Fruit fly (Drosophila melanogaster): Measurements from ENCODE around the gene CG10859.

The CG10859 gene

DNA sequence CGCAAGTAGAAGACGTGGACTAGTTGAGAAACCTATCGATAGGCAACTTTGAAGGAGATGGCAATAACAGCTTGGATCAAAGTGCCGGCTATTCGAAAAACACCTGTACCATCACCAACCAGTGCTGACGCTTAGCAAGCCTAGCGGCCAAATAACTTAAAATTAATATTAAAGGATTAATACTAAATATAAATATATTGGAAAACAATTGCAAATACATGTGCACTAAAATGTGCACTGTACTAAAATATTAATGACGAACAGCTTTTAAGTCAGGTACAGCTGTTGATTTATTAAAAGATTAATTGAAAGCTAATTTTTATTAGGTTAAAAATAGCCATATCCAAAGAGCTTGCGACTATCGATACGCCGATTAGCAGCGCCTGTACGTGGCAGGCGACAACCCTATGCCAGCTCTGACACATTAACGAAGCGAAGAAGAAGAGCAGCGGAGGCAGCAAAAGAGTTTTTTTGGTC is 19.9 kb downstream of the CG10859 start, which contains the start of the genes CG9302 and beta'COP (continued):
- TF ChIP-seq CG9727 (GFP tag; optimal IDR thresholded peaks at IDR 0.05) = peak; percentile 78
- TF ChIP-seq pita (GFP tag; optimal IDR thresholded peaks at IDR 0.05) = no peak
- peak; percentile 19 for TF ChIP-seq vfl (GFP tag; optimal IDR thresholded peaks at IDR 0.05)
- TF ChIP-seq fd3F (GFP tag; optimal IDR thresholded peaks at IDR 0.05) = peak; percentile 56
- TF ChIP-seq CG3281 (GFP tag; optimal IDR thresholded peaks at IDR 0.05) = peak; percentile 81
- peak; percentile 74 for TF ChIP-seq CG18262 (tag; optimal IDR thresholded peaks at IDR 0.05)
- TF ChIP-seq esg (GFP tag; conservative IDR thresholded peaks at IDR 0.05) = peak; percentile 40; the same call in 1 of the 2 replicates
- peak; percentile 20 for TF ChIP-seq CG30431 (GFP tag; optimal IDR thresholded peaks at IDR 0.05)
- peak; percentile 65 for TF ChIP-seq CG33557 (GFP tag; optimal IDR thresholded peaks at IDR 0.05)
- no peak for TF ChIP-seq CrebB (tag; optimal IDR thresholded peaks at IDR 0.05)
- TF ChIP-seq PHDP (tag; optimal IDR thresholded peaks at IDR 0.05) = peak; percentile 56
- TF ChIP-seq gt (GFP tag; IDR thresholded peaks at IDR 0.05) = no peak
- peak; percentile 98 for TF ChIP-seq Sry-β (GFP tag; optimal IDR thresholded peaks at IDR 0.05)
- TF ChIP-seq gro (GFP tag; optimal IDR thresholded peaks at IDR 0.05) = peak; percentile 28
- no peak for TF ChIP-seq trh (GFP tag; optimal IDR thresholded peaks at IDR 0.05)
- TF ChIP-seq CG2202 (tag; optimal IDR thresholded peaks at IDR 0.05) = peak; percentile 10
- peak; percentile 84 for TF ChIP-seq zen (tag; optimal IDR thresholded peaks at IDR 0.05)
- TF ChIP-seq CG7963 (GFP tag; IDR thresholded peaks at IDR 0.05; ENCODE audit: partially characterized antibody) = 0 out of 3 replicates have a peak, but pooled peaks have one; percentile 23

DNA sequence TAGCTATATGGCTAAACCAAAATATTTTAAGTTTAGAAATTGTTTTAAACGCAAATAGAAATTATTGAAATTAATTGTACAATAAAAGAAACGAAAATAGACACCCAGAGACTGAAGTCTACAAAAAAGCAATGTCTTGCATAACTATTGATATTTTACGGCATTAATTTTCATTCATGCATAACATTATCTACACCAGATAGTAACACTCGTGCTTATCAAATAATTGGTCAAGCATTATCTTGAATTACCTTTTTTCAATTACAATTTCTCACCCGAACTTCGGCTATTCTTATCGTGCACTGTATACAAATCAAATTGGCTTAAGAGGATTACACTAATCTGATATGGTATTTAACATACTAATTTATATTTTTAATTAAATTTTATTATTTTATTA is 22.4 kb downstream of the CG10859 start:
- TF ChIP-seq Pdp1 (GFP tag; optimal IDR thresholded peaks at IDR 0.05) (peak in 1 of 2 experiments; percentile 86), CG17568 (GFP tag; optimal IDR thresholded peaks at IDR 0.05) (no peak), mirr (GFP tag; optimal IDR thresholded peaks at IDR 0.05) (peak; percentile 81), exex (tag; optimal IDR thresholded peaks at IDR 0.05) (peak; percentile 99)

DNA sequence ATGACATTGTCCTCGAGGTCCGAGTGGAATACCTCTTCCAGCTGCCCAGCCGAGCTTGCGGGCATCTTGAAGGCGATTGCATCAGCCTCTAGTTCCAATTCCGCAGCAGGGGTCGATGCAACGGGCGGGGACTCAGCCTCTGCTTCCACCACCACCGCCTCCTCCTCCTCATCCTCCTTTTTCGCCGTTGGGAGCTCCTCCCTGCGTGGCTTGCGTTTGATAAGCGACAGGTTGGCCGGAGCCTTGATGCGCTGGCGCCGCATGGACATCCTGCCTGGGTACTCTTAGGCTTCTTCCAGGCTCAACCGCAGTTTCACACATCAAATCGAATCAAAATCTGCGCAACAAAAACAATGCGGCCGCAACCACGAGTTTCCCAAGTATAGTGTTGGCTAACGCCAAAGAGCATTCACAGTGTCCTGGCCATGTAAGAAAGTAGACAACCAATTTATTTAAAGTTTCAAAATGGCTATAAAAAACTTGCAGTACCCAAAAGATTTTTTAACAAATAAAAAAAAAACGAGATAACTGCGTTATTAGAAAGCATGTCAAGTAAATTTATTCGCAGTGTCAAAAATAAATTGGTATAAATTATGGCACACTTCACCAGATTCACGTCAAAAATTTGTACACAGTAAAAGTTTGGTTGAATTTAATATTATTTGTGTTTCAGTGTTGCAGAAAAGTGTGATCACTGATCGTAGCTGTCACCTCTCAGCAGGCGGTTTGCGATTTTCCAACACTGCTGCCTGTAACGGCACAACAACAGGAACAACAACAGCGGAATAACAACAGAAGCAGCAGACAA is 24.8 kb downstream of the CG10859 start, which contains the start of the genes Bdp1 and CG6565:
Gene Bdp1, minus strand, starts transcription at position 456 of the 808 bp plus-strand sequence.
Gene CG6565, plus strand, starts transcription at position 585 of the 808 bp plus-strand sequence.
- TF ChIP-seq CG6765 (GFP tag; optimal IDR thresholded peaks at IDR 0.05) = peak; percentile 85
- peak; percentile 80 for TF ChIP-seq otp (GFP tag; IDR thresholded peaks at IDR 0.05)
- TF ChIP-seq Aef1 (GFP tag; IDR thresholded peaks at IDR 0.05) = peak; percentile 97
- TF ChIP-seq CG14014 (GFP tag; IDR thresholded peaks at IDR 0.05) = peak; percentile 95
- TF ChIP-seq CG9609 (GFP tag; optimal IDR thresholded peaks at IDR 0.05) = peak; percentile 99
- TF ChIP-seq CG8290 (GFP tag; optimal IDR thresholded peaks at IDR 0.05) = peak; percentile 100
- peak; percentile 87 to 99 for TF ChIP-seq CG8290 (tag; optimal IDR thresholded peaks at IDR 0.05)
- TF ChIP-seq crc (GFP tag; optimal IDR thresholded peaks at IDR 0.05) = peak; percentile 95
- peak; percentile 98 for TF ChIP-seq CG33213 (GFP tag; optimal IDR thresholded peaks at IDR 0.05)
- peak; percentile 99 for TF ChIP-seq CG4424 (GFP tag; optimal IDR thresholded peaks at IDR 0.05)
- peak; percentile 50 for TF ChIP-seq CTCF (GFP tag; optimal IDR thresholded peaks at IDR 0.05)
- no peak for TF ChIP-seq sna (GFP tag; IDR thresholded peaks at IDR 0.05; ENCODE audit: partially characterized antibody)
- TF ChIP-seq CG31365 (tag; optimal IDR thresholded peaks at IDR 0.05) = peak; percentile 31
- TF ChIP-seq CG6791 (GFP tag; IDR thresholded peaks at IDR 0.05; ENCODE audit: partially characterized antibody) = no peak
- peak; percentile 93 for TF ChIP-seq emc (GFP tag; optimal IDR thresholded peaks at IDR 0.05)
- no peak for TF ChIP-seq D (optimal IDR thresholded peaks at IDR 0.05)
- TF ChIP-seq D (GFP tag; optimal IDR thresholded peaks at IDR 0.05) = peak; percentile 96
- peak; percentile 91 for TF ChIP-seq CG17829 (tag; optimal IDR thresholded peaks at IDR 0.05)
- peak; percentile 98 for TF ChIP-seq ind (GFP tag; optimal IDR thresholded peaks at IDR 0.05)
- peak; percentile 95 for TF ChIP-seq eyg (GFP tag; optimal IDR thresholded peaks at IDR 0.05)
- TF ChIP-seq stwl (tag; optimal IDR thresholded peaks at IDR 0.05) = peak; percentile 86
- peak; percentile 99 for TF ChIP-seq dm (GFP tag; optimal IDR thresholded peaks at IDR 0.05)
- TF ChIP-seq CG3407 (GFP tag; optimal IDR thresholded peaks at IDR 0.05) = peak; percentile 94
- TF ChIP-seq Tbp (GFP tag; optimal IDR thresholded peaks at IDR 0.05) = no peak
- peak; percentile 99 for TF ChIP-seq zfh2 (GFP tag; optimal IDR thresholded peaks at IDR 0.05)
- TF ChIP-seq peb (GFP tag; IDR thresholded peaks at IDR 0.05) = peak; percentile 89

Data from whole organism, embryonic.